Fruit fly (Drosophila melanogaster) whole organism, embryonic: Measurements from ENCODE around the gene CG34028.
A peak's percentile ranks its signal among the peaks of the same experiment; 100 is the strongest.

Source experiments
- Antp ChIP-seq: fragments of 200-800 bp; sonication (Bioruptor generic); optimal IDR thresholded peaks from 3 replicates; lab custom pipeline; 2016; ENCODE audit warnings: missing biosample characterization, missing genetic modification characterization
- BEAF-32 ChIP-seq: fragments of 200-800 bp; sonication (Bioruptor generic); optimal IDR thresholded peaks from 3 replicates; lab custom pipeline; 2017; ENCODE audit warnings: missing biosample characterization, missing genetic modification characterization, mild to moderate bottlenecking, moderate library complexity, missing genetic modification reagents
- Bdp1 ChIP-seq: fragments of 200-800 bp; sonication (Bioruptor generic); optimal IDR thresholded peaks from 3 replicates; lab custom pipeline; 2016; ENCODE audit warnings: missing biosample characterization, missing genetic modification characterization
- BtbVII ChIP-seq: fragments of 200-800 bp; sonication (Bioruptor generic); optimal IDR thresholded peaks from 3 replicates; lab custom pipeline; 2017; ENCODE audit warnings: missing biosample characterization, mild to moderate bottlenecking, missing genetic modification characterization
- C15 ChIP-seq: fragments of 200-800 bp; sonication (Bioruptor generic); IDR thresholded peaks from 3 replicates; pipeline ENCODE4 v1.3.6; 2022; ENCODE audit warnings: missing biosample characterization, missing genetic modification characterization
- CG12659 ChIP-seq: fragments of 200-800 bp; sonication (Bioruptor generic); optimal IDR thresholded peaks from 3 replicates; lab custom pipeline; 2017; ENCODE audit warnings: mild to moderate bottlenecking, missing biosample characterization, missing genetic modification reagents, missing genetic modification characterization
- CG14441 ChIP-seq: fragments of 200-800 bp; sonication (Bioruptor generic); IDR thresholded peaks from 2 replicates; pipeline ENCODE4 v1.3.6; 2022; ENCODE audit warnings: missing biosample characterization, missing genetic modification characterization
- CG16779 ChIP-seq: fragments of 200-800 bp; sonication (Bioruptor generic); IDR thresholded peaks from 2 replicates; pipeline ENCODE4 v1.3.6; 2022; ENCODE audit warnings: missing biosample characterization, missing genetic modification characterization
- CG17359 ChIP-seq: fragments of 200-800 bp; sonication (Bioruptor generic); optimal IDR thresholded peaks from 3 replicates; lab custom pipeline; 2018; ENCODE audit warnings: missing biosample characterization, mild to moderate bottlenecking, missing genetic modification characterization, moderate library complexity
- CG31441 ChIP-seq: fragments of 200-800 bp; sonication (Bioruptor generic); IDR thresholded peaks from 2 replicates; pipeline ENCODE4 v1.3.6; 2022; ENCODE audit warnings: missing biosample characterization, missing genetic modification characterization
- CG3407 ChIP-seq: fragments of 200-800 bp; sonication (Bioruptor generic); optimal IDR thresholded peaks from 2 replicates; lab custom pipeline; 2018; ENCODE audit warnings: missing biosample characterization, mild to moderate bottlenecking, missing genetic modification characterization
- CG34224 ChIP-seq: fragments of 200-800 bp; sonication (Bioruptor generic); IDR thresholded peaks from 3 replicates; pipeline ENCODE4 v1.3.6; 2022; ENCODE audit warnings: missing biosample characterization, missing genetic modification characterization; ENCODE audit not compliant: partially characterized antibody
- CG4424 ChIP-seq: fragments of 200-800 bp; sonication (Bioruptor generic); optimal IDR thresholded peaks from 3 replicates; lab custom pipeline; 2016; ENCODE audit warnings: missing biosample characterization, missing genetic modification characterization
- CG7963 ChIP-seq: fragments of 200-800 bp; sonication (Bioruptor generic); IDR thresholded peaks from 3 replicates; pipeline ENCODE4 v1.3.6; 2022; ENCODE audit warnings: missing biosample characterization, missing genetic modification characterization; ENCODE audit not compliant: partially characterized antibody
- CG8089 ChIP-seq: fragments of 200-800 bp; sonication (Bioruptor generic); optimal IDR thresholded peaks from 3 replicates; lab custom pipeline; 2016; ENCODE audit warnings: missing biosample characterization, missing genetic modification characterization
- CG9215 ChIP-seq: fragments of 200-800 bp; sonication (Bioruptor generic); IDR thresholded peaks from 2 replicates; pipeline ENCODE4 v1.3.6; 2022; ENCODE audit warnings: missing biosample characterization, missing genetic modification characterization
- CTCF ChIP-seq: fragments of 200-800 bp; sonication (Bioruptor generic); optimal IDR thresholded peaks from 2 replicates; lab custom pipeline; 2017; ENCODE audit warnings: missing biosample characterization, mild to moderate bottlenecking, missing genetic modification characterization, moderate library complexity
- Chrac-16 ChIP-seq: fragments of 200-800 bp; sonication (Bioruptor generic); optimal IDR thresholded peaks from 3 replicates; lab custom pipeline; 2016; ENCODE audit warnings: missing biosample characterization, missing genetic modification characterization
- Deaf1 ChIP-seq: fragments of 200-800 bp; optimal IDR thresholded peaks from 3 replicates; lab custom pipeline; 2019; ENCODE audit warnings: missing biosample characterization, mild to moderate bottlenecking, missing genetic modification characterization, moderate library complexity
- Dek ChIP-seq: fragments of 200-800 bp; sonication (Bioruptor generic); optimal IDR thresholded peaks from 3 replicates; lab custom pipeline; 2019; ENCODE audit warnings: missing biosample characterization, mild to moderate bottlenecking, missing genetic modification characterization, moderate library complexity
- ERR ChIP-seq: fragments of 200-800 bp; sonication (Bioruptor generic); optimal IDR thresholded peaks from 2 replicates; lab custom pipeline; 2016; ENCODE audit warnings: missing biosample characterization, missing genetic modification characterization
- GATAe ChIP-seq: fragments of 200-800 bp; sonication (Bioruptor generic); conservative IDR thresholded peaks from 2 replicates; pipeline ENCODE4 v1.3.6; 2022; ENCODE audit warnings: missing biosample characterization, missing genetic modification characterization
- Gsc ChIP-seq: fragments of 200-800 bp; sonication (Bioruptor generic); IDR thresholded peaks from 2 replicates; pipeline ENCODE4 v1.3.6; 2022; ENCODE audit warnings: missing biosample characterization, missing genetic modification characterization
- Lim3 ChIP-seq: fragments of 200-800 bp; sonication (Bioruptor generic); IDR thresholded peaks from 2 replicates; pipeline ENCODE4 v1.3.6; 2022; ENCODE audit warnings: missing biosample characterization, missing genetic modification characterization
- NC2α ChIP-seq: fragments of 200-800 bp; sonication (Bioruptor generic); optimal IDR thresholded peaks from 2 replicates; lab custom pipeline; 2016; ENCODE audit warnings: missing biosample characterization, missing genetic modification characterization
- NFAT ChIP-seq: fragments of 200-800 bp; sonication (Bioruptor generic); IDR thresholded peaks from 2 replicates; pipeline ENCODE4 v1.3.6; 2022; ENCODE audit warnings: missing biosample characterization, missing genetic modification characterization
- Ravus ChIP-seq: fragments of 200-800 bp; sonication (Bioruptor generic); IDR thresholded peaks from 2 replicates; pipeline ENCODE4 v1.3.6; 2022; ENCODE audit warnings: missing biosample characterization, missing genetic modification characterization
- Tbp ChIP-seq: fragments of >200 bp; optimal IDR thresholded peaks from 2 replicates; lab custom pipeline; 2018; ENCODE audit warnings: missing biosample characterization, missing genetic modification characterization
- bcd ChIP-seq: fragments of 200-800 bp; sonication (Bioruptor generic); optimal IDR thresholded peaks from 2 replicates; lab custom pipeline; 2017; ENCODE audit warnings: missing biosample characterization, mild to moderate bottlenecking, missing genetic modification characterization
- bowl ChIP-seq: fragments of 200-800 bp; sonication (Bioruptor generic); IDR thresholded peaks from 2 replicates; pipeline ENCODE4 v1.3.6; 2022; ENCODE audit warnings: missing biosample characterization, missing genetic modification characterization
- br ChIP-seq: fragments of >200 bp; optimal IDR thresholded peaks from 2 replicates; lab custom pipeline; 2017
- bsh ChIP-seq, 2 experiments: fragments of 200-800 bp; sonication (Bioruptor generic); optimal IDR thresholded peaks; 2 replicates each; lab custom pipeline; 2017 to 2018; ENCODE audit warnings: mild to moderate bottlenecking in 2 of 2, missing biosample characterization in 2 of 2, missing genetic modification characterization in 2 of 2, moderate library complexity in 1 of 2
- cas ChIP-seq: fragments of 200-800 bp; sonication (Bioruptor generic); IDR thresholded peaks from 2 replicates; pipeline ENCODE4 v1.3.6; 2022; ENCODE audit warnings: missing biosample characterization, missing genetic modification characterization
- chm ChIP-seq: fragments of 200-800 bp; sonication (Bioruptor generic); IDR thresholded peaks from 2 replicates; pipeline ENCODE4 v1.3.6; 2022; ENCODE audit warnings: missing biosample characterization, missing genetic modification characterization
- crp ChIP-seq, 2 experiments: fragments of 200-800 bp; sonication (Bioruptor generic); optimal IDR thresholded peaks; 2 replicates in 1 of 2; 3 replicates in 1 of 2; lab custom pipeline; 2017; ENCODE audit warnings: missing biosample characterization in 2 of 2, missing genetic modification characterization in 2 of 2, mild to moderate bottlenecking in 1 of 2, moderate library complexity in 1 of 2
- da ChIP-seq: fragments of 200-800 bp; sonication (Bioruptor generic); optimal IDR thresholded peaks from 2 replicates; lab custom pipeline; 2016; ENCODE audit warnings: missing biosample characterization, missing genetic modification characterization
- dimm ChIP-seq: fragments of 200-800 bp; sonication (Bioruptor generic); IDR thresholded peaks from 2 replicates; pipeline ENCODE4 v1.3.6; 2022; ENCODE audit warnings: missing biosample characterization, missing genetic modification characterization
- fd3F ChIP-seq: fragments of 200-800 bp; sonication (Bioruptor generic); optimal IDR thresholded peaks from 2 replicates; lab custom pipeline; 2018; ENCODE audit warnings: missing biosample characterization, mild to moderate bottlenecking, missing genetic modification characterization, moderate library complexity
- fd96Cb ChIP-seq: fragments of 200-800 bp; sonication (Bioruptor generic); optimal IDR thresholded peaks from 2 replicates; lab custom pipeline; 2018; ENCODE audit warnings: missing biosample characterization, mild to moderate bottlenecking, missing genetic modification characterization, moderate library complexity
- gce ChIP-seq: fragments of 200-800 bp; sonication (Bioruptor generic); IDR thresholded peaks from 3 replicates; pipeline ENCODE4 v1.3.6; 2022; ENCODE audit warnings: missing biosample characterization, missing genetic modification characterization
- gem ChIP-seq: fragments of 200-800 bp; sonication (Bioruptor generic); optimal IDR thresholded peaks from 2 replicates; lab custom pipeline; 2019; ENCODE audit warnings: missing biosample characterization, mild to moderate bottlenecking, missing genetic modification characterization, moderate library complexity
- gfzf ChIP-seq: fragments of 200-800 bp; sonication (Bioruptor generic); optimal IDR thresholded peaks from 2 replicates; lab custom pipeline; 2016; ENCODE audit warnings: missing biosample characterization, mild to moderate bottlenecking, missing genetic modification characterization, moderate library complexity
- grn ChIP-seq: fragments of 200-800 bp; sonication (Bioruptor generic); optimal IDR thresholded peaks from 3 replicates; lab custom pipeline; 2017; ENCODE audit warnings: missing biosample characterization, missing genetic modification characterization
- h ChIP-seq: fragments of >200 bp; optimal IDR thresholded peaks from 2 replicates; lab custom pipeline; 2017
- insv ChIP-seq, 2 experiments: fragments of 200-800 bp; sonication (Bioruptor generic); optimal IDR thresholded peaks; 3 replicates each; lab custom pipeline; 2016 to 2018; ENCODE audit warnings: missing biosample characterization in 2 of 2, missing genetic modification characterization in 2 of 2
- peb ChIP-seq: fragments of 200-800 bp; sonication (Bioruptor generic); IDR thresholded peaks from 2 replicates; pipeline ENCODE4 v1.3.6; 2022; ENCODE audit warnings: missing biosample characterization, missing genetic modification characterization
- pfk ChIP-seq: fragments of 200-800 bp; sonication (Bioruptor generic); optimal IDR thresholded peaks from 2 replicates; lab custom pipeline; 2018; ENCODE audit warnings: missing biosample characterization, mild to moderate bottlenecking, missing genetic modification characterization, moderate library complexity
- sens ChIP-seq: fragments of 200-800 bp; sonication (Bioruptor generic); peaks from one replicate; lab custom pipeline; 2016; ENCODE audit warnings: missing biosample characterization, missing genetic modification characterization
- sob ChIP-seq: fragments of 200-800 bp; sonication (Bioruptor generic); IDR thresholded peaks from 2 replicates; pipeline ENCODE4 v1.3.6; 2022; ENCODE audit warnings: missing biosample characterization, missing genetic modification characterization
- tll ChIP-seq, 2 experiments: fragments of 200-800 bp in 1 of 2; fragments of >200 bp in 1 of 2; sonication (Bioruptor generic) in 1 of 2; optimal IDR thresholded peaks; 2 replicates each; lab custom pipeline; 2017 to 2019; ENCODE audit warnings: missing biosample characterization in 2 of 2, missing genetic modification characterization in 2 of 2, mild to moderate bottlenecking in 1 of 2, moderate library complexity in 1 of 2
- yki ChIP-seq: fragments of >200 bp; optimal IDR thresholded peaks from 3 replicates; lab custom pipeline; 2018
- zen ChIP-seq: fragments of 200-800 bp; sonication (Bioruptor generic); optimal IDR thresholded peaks from 3 replicates; lab custom pipeline; 2018; ENCODE audit warnings: missing biosample characterization, mild to moderate bottlenecking, missing genetic modification characterization, moderate library complexity
- zfh1 ChIP-seq: fragments of 200-800 bp; sonication (Bioruptor generic); IDR thresholded peaks from 3 replicates; pipeline ENCODE4 v1.3.6; 2022; ENCODE audit warnings: missing biosample characterization, missing genetic modification characterization

Gene CG34028

DNA sequence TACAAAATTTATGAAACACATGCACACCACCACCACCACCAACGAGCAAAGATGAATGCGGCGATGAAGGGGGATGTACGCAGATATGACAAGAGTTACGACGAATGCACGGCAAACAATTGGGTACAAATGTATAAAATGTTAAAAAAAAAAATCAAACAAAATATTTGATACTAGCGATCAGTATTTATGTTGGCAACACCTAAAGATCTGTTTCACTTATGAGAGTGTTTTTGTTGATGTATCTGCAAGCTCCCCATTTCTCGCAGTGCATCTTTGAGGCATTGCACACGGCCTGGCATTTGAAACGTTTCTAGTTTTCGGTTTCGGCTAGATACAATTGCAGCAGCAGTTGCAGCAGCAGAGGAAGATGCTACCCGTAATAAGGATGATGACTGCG lies 24.5 kb upstream of the CG34028 start (continued):
- TF ChIP-seq bowl (GFP tag; lab: Robert Waterston, UW) = no peak
- no peak for TF ChIP-seq pfk (GFP tag; lab: Kevin White, UChicago)
- no peak for TF ChIP-seq h (lab: Kevin White, UChicago)
- TF ChIP-seq grn (GFP tag; lab: Kevin White, UChicago) = peak; percentile 29
- TF ChIP-seq zfh1 (GFP tag; lab: Robert Waterston, UW) = peak; percentile 91
- TF ChIP-seq sob = peak; percentile 53; the same call in 1 of the 2 replicates
- TF ChIP-seq br = no peak
- TF ChIP-seq CTCF = peak; percentile 14
- no peak for TF ChIP-seq Lim3 (GFP tag; lab: Robert Waterston, UW)
- peak; percentile 4; the same call in 1 of the 2 replicates for TF ChIP-seq Ravus (GFP tag; lab: Robert Waterston, UW)
- peak; percentile 31 for TF ChIP-seq da (GFP tag; lab: Kevin White, UChicago)
- peak; percentile 46 for TF ChIP-seq NC2α (GFP tag; lab: Kevin White, UChicago)
- no peak for TF ChIP-seq insv (GFP tag; optimal IDR thresholded peaks at IDR 0.05; lab: Kevin White, UChicago)
- TF ChIP-seq dimm (GFP tag; lab: Robert Waterston, UW) = peak; percentile 55; the same call in 1 of the 2 replicates
- TF ChIP-seq Chrac-16 (GFP tag; lab: Kevin White, UChicago) = peak; percentile 83
- peak; percentile 65 for TF ChIP-seq CG3407
- TF ChIP-seq Bdp1 (GFP tag; lab: Kevin White, UChicago) = peak; percentile 46
- peak; percentile 78 for TF ChIP-seq CG8089 (GFP tag; lab: Kevin White, UChicago)
- TF ChIP-seq fd3F = no peak
- TF ChIP-seq CG9215 (GFP tag; lab: Robert Waterston, UW) = peak; percentile 44; the same call in 1 of the 2 replicates
- no peak for TF ChIP-seq CG7963 (GFP tag; lab: Robert Waterston, UW)
- peak; percentile 12 for TF ChIP-seq Dek (tag; lab: Kevin White, UChicago)
- no peak for TF ChIP-seq gfzf (GFP tag; lab: Kevin White, UChicago)
- no peak for TF ChIP-seq CG16779 (GFP tag; lab: Robert Waterston, UW)
- peak; percentile 82 for TF ChIP-seq fd96Cb (tag; lab: Kevin White, UChicago)
- peak; percentile 53 for TF ChIP-seq CG12659
- TF ChIP-seq CG4424 (GFP tag; lab: Kevin White, UChicago) = peak; percentile 82
- TF ChIP-seq GATAe (GFP tag; lab: Robert Waterston, UW) = no peak
- TF ChIP-seq chm (GFP tag; lab: Robert Waterston, UW) = no peak; the same call in 1 of the 2 replicates
- TF ChIP-seq CG31441 (GFP tag; lab: Robert Waterston, UW) = peak; percentile 83
- TF ChIP-seq Antp = peak; percentile 68
- TF ChIP-seq zen (tag; lab: Kevin White, UChicago) = peak; percentile 83
- TF ChIP-seq BEAF-32 (GFP tag; lab: Kevin White, UChicago) = no peak
- TF ChIP-seq cas (GFP tag; lab: Robert Waterston, UW) = peak; percentile 34; the same call in 1 of the 2 replicates
- TF ChIP-seq C15 (GFP tag; lab: Robert Waterston, UW) = no peak
- peak; percentile 72 for TF ChIP-seq peb (GFP tag; lab: Robert Waterston, UW)
- TF ChIP-seq BtbVII (GFP tag; lab: Kevin White, UChicago) = peak; percentile 42
- peak; percentile 55; the same call in 1 of the 3 replicates for TF ChIP-seq gce (GFP tag; lab: Robert Waterston, UW)
- peak; percentile 98 for TF ChIP-seq sens (GFP tag; lab: Kevin White, UChicago)
- 0 out of 2 replicates have a peak, but pooled peaks have one; percentile 14 for TF ChIP-seq Gsc
- peak; percentile 29 for TF ChIP-seq ERR (GFP tag; lab: Kevin White, UChicago)
- no peak for TF ChIP-seq Deaf1 (tag; lab: Kevin White, UChicago)
- TF ChIP-seq CG14441 (GFP tag; lab: Robert Waterston, UW) = peak; percentile 58
- TF ChIP-seq bsh (GFP tag; optimal IDR thresholded peaks at IDR 0.05; lab: Kevin White, UChicago) = peak in 1 of 2 experiments; percentile 87
- TF ChIP-seq tll (GFP tag; optimal IDR thresholded peaks at IDR 0.05; lab: Kevin White, UChicago) = no peak
- no peak for TF ChIP-seq Tbp
- TF ChIP-seq bcd = peak; percentile 70
- no peak for TF ChIP-seq CG34224
- TF ChIP-seq CG17359 (tag; lab: Kevin White, UChicago) = peak; percentile 80
- peak; percentile 86 for TF ChIP-seq gem (tag; lab: Kevin White, UChicago)
- peak; percentile 22; the same call in 1 of the 2 replicates for TF ChIP-seq NFAT
- no peak for TF ChIP-seq yki (lab: Kevin White, UChicago)
- peak in 1 of 2 experiments; percentile 8 for TF ChIP-seq crp (GFP tag; optimal IDR thresholded peaks at IDR 0.05; lab: Kevin White, UChicago)
